Fruit fly (Drosophila melanogaster): ENCODE results near the gene CG6051.
A peak's percentile ranks its signal among the peaks of the same experiment; 100 is the strongest.

CG6051 gene

dm6 chr3R:27111784-27112602, 38.9 kb downstream of the CG6051 start, which contains the start of the genes gb and CG5815 (continued):
- TF ChIP-seq CG32264 (GFP tag; optimal IDR thresholded peaks at IDR 0.05) (peak; percentile 66), Sp1 (GFP tag; optimal IDR thresholded peaks at IDR 0.05) (peak; percentile 88), Jra (GFP tag; optimal IDR thresholded peaks at IDR 0.05) (no peak)

- no peak for TF ChIP-seq tai (GFP tag; optimal IDR thresholded peaks at IDR 0.05)
- TF ChIP-seq Dif (GFP tag; optimal IDR thresholded peaks at IDR 0.05; ENCODE audit: partially characterized antibody), result no peak
- TF ChIP-seq HLH106 (tag; optimal IDR thresholded peaks at IDR 0.05), result no peak
- no peak for TF ChIP-seq sage (GFP tag; optimal IDR thresholded peaks at IDR 0.05)
Observed at dm6 chr3R:27109458-27109857, 41.4 kb downstream of the CG6051 start.

- TF ChIP-seq Hr83 (GFP tag; optimal IDR thresholded peaks at IDR 0.05; ENCODE audit: poor library complexity, severe bottlenecking), result no peak
- TF ChIP-seq woc (GFP tag; optimal IDR thresholded peaks at IDR 0.05), result no peak
- no peak for TF ChIP-seq CG32264 (GFP tag; optimal IDR thresholded peaks at IDR 0.05)
- no peak for TF ChIP-seq Dfd (GFP tag; optimal IDR thresholded peaks at IDR 0.05)
- TF ChIP-seq rgr (GFP tag; optimal IDR thresholded peaks at IDR 0.05), result no peak
- TF ChIP-seq Vsx2 (GFP tag; optimal IDR thresholded peaks at IDR 0.05; ENCODE audit: partially characterized antibody), result no peak
- TF ChIP-seq foxo (GFP tag; optimal IDR thresholded peaks at IDR 0.05), result no peak
- no peak for TF ChIP-seq jim (GFP tag; optimal IDR thresholded peaks at IDR 0.05)
- no peak for TF ChIP-seq CrebA (GFP tag; optimal IDR thresholded peaks at IDR 0.05; ENCODE audit: borderline replicate concordance)
- TF ChIP-seq Rel (GFP tag; optimal IDR thresholded peaks at IDR 0.05), result no peak
- no peak for TF ChIP-seq Rel (tag; optimal IDR thresholded peaks at IDR 0.05)
- TF ChIP-seq dsf (GFP tag; optimal IDR thresholded peaks at IDR 0.05; ENCODE audit: borderline replicate concordance), result no peak
- TF ChIP-seq Hnf4 (GFP tag; optimal IDR thresholded peaks at IDR 0.05), result no peak
Observed at dm6 chr3R:27108111-27108510, 42.8 kb downstream of the CG6051 start.

dm6 chr3R:27106134-27106694, 44.7 kb downstream of the CG6051 start, which contains the start of gene CAH9:
CAH9 (minus strand) TSS chr3R:27106184.
- TF ChIP-seq Hr78 (GFP tag; optimal IDR thresholded peaks at IDR 0.05), result no peak
- TF ChIP-seq Rel (GFP tag; optimal IDR thresholded peaks at IDR 0.05), result no peak
- TF ChIP-seq Rel (tag; optimal IDR thresholded peaks at IDR 0.05), result peak; percentile 66

- TF ChIP-seq Dif (GFP tag; optimal IDR thresholded peaks at IDR 0.05; ENCODE audit: partially characterized antibody), result no peak
- no peak for TF ChIP-seq Myc (optimal IDR thresholded peaks at IDR 0.05)
- no peak for TF ChIP-seq rgr (GFP tag; optimal IDR thresholded peaks at IDR 0.05)
- TF ChIP-seq jim (GFP tag; optimal IDR thresholded peaks at IDR 0.05), result no peak
- no peak for TF ChIP-seq Dfd (GFP tag; optimal IDR thresholded peaks at IDR 0.05)
- no peak for TF ChIP-seq pan (optimal IDR thresholded peaks at IDR 0.05)
Observed at dm6 chr3R:27105439-27105838, 45.4 kb downstream of the CG6051 start.

- TF ChIP-seq Rel (GFP tag; optimal IDR thresholded peaks at IDR 0.05) (no peak), Rel (tag; optimal IDR thresholded peaks at IDR 0.05) (no peak), br (GFP tag; optimal IDR thresholded peaks at IDR 0.05) (no peak), woc (GFP tag; optimal IDR thresholded peaks at IDR 0.05) (no peak), sage (GFP tag; optimal IDR thresholded peaks at IDR 0.05) (no peak), Myc (optimal IDR thresholded peaks at IDR 0.05) (no peak), Mio (GFP tag; optimal IDR thresholded peaks at IDR 0.05) (no peak), dmrt93B (GFP tag; optimal IDR thresholded peaks at IDR 0.05) (no peak), h (GFP tag; optimal IDR thresholded peaks at IDR 0.05) (no peak), tai (GFP tag; optimal IDR thresholded peaks at IDR 0.05) (no peak), lola (GFP tag; optimal IDR thresholded peaks at IDR 0.05) (no peak), HLH106 (tag; optimal IDR thresholded peaks at IDR 0.05) (no peak), CG9705 (GFP tag; optimal IDR thresholded peaks at IDR 0.05) (no peak), Hr78 (GFP tag; optimal IDR thresholded peaks at IDR 0.05) (no peak), Sp1 (GFP tag; optimal IDR thresholded peaks at IDR 0.05) (no peak), brk (GFP tag; optimal IDR thresholded peaks at IDR 0.05) (no peak), GATAd (GFP tag; optimal IDR thresholded peaks at IDR 0.05) (no peak), Hr83 (GFP tag; optimal IDR thresholded peaks at IDR 0.05; ENCODE audit: poor library complexity, severe bottlenecking) (no peak), rgr (GFP tag; optimal IDR thresholded peaks at IDR 0.05) (no peak), Dif (GFP tag; optimal IDR thresholded peaks at IDR 0.05; ENCODE audit: partially characterized antibody) (no peak), Vsx2 (GFP tag; optimal IDR thresholded peaks at IDR 0.05; ENCODE audit: partially characterized antibody) (no peak)
Observed at dm6 chr3R:27100930-27101329, 49.9 kb downstream of the CG6051 start, which contains the start of gene Jhbp11. Jhbp11 (plus strand) TSS chr3R:27101230.

Measured in whole organism, wandering third instar larva.